Worm (Caenorhabditis elegans) whole organism, L3 larva: ENCODE measurements around the gene Y38E10A.35.
A peak's percentile ranks its signal among the peaks of the same experiment; 100 is the strongest.

ENCODE experiments used
- ZK546.5 ChIP-seq: sonication (generic microtip); optimal IDR thresholded peaks from 2 replicates; lab custom pipeline; 2017; ENCODE audit warnings: missing biosample characterization, missing genetic modification characterization
- ama-1 ChIP-seq: fragments of 150-350 bp; optimal IDR thresholded peaks from 2 replicates; lab custom pipeline; 2018
- ceh-28 ChIP-seq: fragments of 150-350 bp; optimal IDR thresholded peaks from 2 replicates; lab custom pipeline; 2014; ENCODE audit warnings: missing biosample characterization, missing genetic modification reagents, missing genetic modification characterization
- ceh-82 ChIP-seq: fragments of 150-350 bp; optimal IDR thresholded peaks from 2 replicates; lab custom pipeline; 2014; ENCODE audit warnings: missing biosample characterization, missing genetic modification characterization
- daf-12 ChIP-seq: fragments of 150-350 bp; optimal IDR thresholded peaks from 2 replicates; lab custom pipeline; 2014; ENCODE audit warnings: missing biosample characterization, missing genetic modification reagents, missing genetic modification characterization
- egl-5 ChIP-seq: fragments of 150-350 bp; optimal IDR thresholded peaks from 2 replicates; lab custom pipeline; 2017; ENCODE audit warnings: missing biosample characterization, missing genetic modification reagents, missing genetic modification characterization, inconsistent platforms
- elt-2 ChIP-seq: sonication (generic microtip); optimal IDR thresholded peaks from 2 replicates; lab custom pipeline; 2016; ENCODE audit warnings: missing genetic modification reagents, mild to moderate bottlenecking, missing genetic modification characterization, missing compliant biosample characterization
- elt-3 ChIP-seq, 3 experiments: fragments of 150-350 bp in 1 of 3; sonication (generic microtip) in 2 of 3; optimal IDR thresholded peaks; 2 replicates in 2 of 3; 4 replicates in 1 of 3; lab custom pipeline; 2014 to 2017; ENCODE audit warnings: missing biosample characterization in 3 of 3, missing genetic modification characterization in 3 of 3
- eor-1 ChIP-seq, 2 experiments: fragments of 150-350 bp; optimal IDR thresholded peaks; 2 replicates each; lab custom pipeline; 2014 to 2018; ENCODE audit warnings: missing biosample characterization in 2 of 2, missing genetic modification characterization in 2 of 2
- fkh-10 ChIP-seq: sonication (generic microtip); optimal IDR thresholded peaks from 2 replicates; lab custom pipeline; 2017; ENCODE audit warnings: missing biosample characterization, missing genetic modification reagents, missing genetic modification characterization
- fkh-2 ChIP-seq: fragments of 150-350 bp; optimal IDR thresholded peaks from 2 replicates; lab custom pipeline; 2014; ENCODE audit warnings: missing biosample characterization, missing genetic modification reagents, missing genetic modification characterization
- hmg-11 ChIP-seq: sonication (generic microtip); optimal IDR thresholded peaks from 2 replicates; lab custom pipeline; 2016; ENCODE audit warnings: missing genetic modification characterization, missing compliant biosample characterization
- jun-1 ChIP-seq: fragments of 150-350 bp; optimal IDR thresholded peaks from 2 replicates; lab custom pipeline; 2014; ENCODE audit warnings: missing biosample characterization, missing genetic modification reagents, missing genetic modification characterization
- lin-15B ChIP-seq: fragments of 150-350 bp; optimal IDR thresholded peaks from 2 replicates; lab custom pipeline; 2014; ENCODE audit warnings: missing biosample characterization, missing genetic modification characterization
- lin-39 ChIP-seq: fragments of 150-350 bp; optimal IDR thresholded peaks from 2 replicates; lab custom pipeline; 2018; ENCODE audit warnings: missing biosample characterization, missing genetic modification reagents, missing genetic modification characterization
- mdl-1 ChIP-seq: fragments of 150-350 bp; optimal IDR thresholded peaks from 2 replicates; lab custom pipeline; 2014; ENCODE audit warnings: missing biosample characterization, missing genetic modification characterization
- mml-1 ChIP-seq: fragments of 150-350 bp; sonication (generic microtip); optimal IDR thresholded peaks from 3 replicates; lab custom pipeline; 2014; ENCODE audit warnings: missing biosample characterization, missing genetic modification characterization
- nfya-1 ChIP-seq: sonication (generic microtip); optimal IDR thresholded peaks from 2 replicates; lab custom pipeline; 2017; ENCODE audit warnings: missing genetic modification characterization, mild to moderate bottlenecking, missing compliant biosample characterization, antibody characterized with exemption, moderate library complexity; ENCODE audit not compliant: insufficient read depth
- nhr-11 ChIP-seq: fragments of 150-350 bp; optimal IDR thresholded peaks from 2 replicates; lab custom pipeline; 2014; ENCODE audit warnings: missing biosample characterization, missing genetic modification characterization
- nhr-23 ChIP-seq: fragments of 150-350 bp; optimal IDR thresholded peaks from 2 replicates; lab custom pipeline; 2014; ENCODE audit warnings: missing biosample characterization, missing genetic modification reagents, missing genetic modification characterization
- nhr-25 ChIP-seq: sonication (generic microtip); optimal IDR thresholded peaks from 2 replicates; lab custom pipeline; 2017; ENCODE audit warnings: missing biosample characterization, missing genetic modification characterization
- nhr-43 ChIP-seq: sonication (generic microtip); optimal IDR thresholded peaks from 2 replicates; lab custom pipeline; 2016; ENCODE audit warnings: mild to moderate bottlenecking, missing genetic modification characterization, missing compliant biosample characterization; ENCODE audit not compliant: poor library complexity, severe bottlenecking
- nhr-76 ChIP-seq: fragments of 150-350 bp; sonication (generic microtip); optimal IDR thresholded peaks from 5 replicates; lab custom pipeline; 2014; ENCODE audit warnings: missing biosample characterization, missing genetic modification characterization
- pha-4 ChIP-seq: fragments of 150-350 bp; optimal IDR thresholded peaks from 2 replicates; lab custom pipeline; 2014; ENCODE audit warnings: missing biosample characterization, missing genetic modification reagents, missing genetic modification characterization
- pqm-1 ChIP-seq: fragments of 150-350 bp; optimal IDR thresholded peaks from 2 replicates; lab custom pipeline; 2017; ENCODE audit warnings: missing biosample characterization, missing genetic modification characterization, inconsistent platforms
- sea-2 ChIP-seq: fragments of 150-350 bp; sonication (generic microtip); optimal IDR thresholded peaks from 4 replicates; lab custom pipeline; 2014; ENCODE audit warnings: missing biosample characterization, missing genetic modification reagents, missing genetic modification characterization
- tbx-2 ChIP-seq: sonication (generic microtip); optimal IDR thresholded peaks from 2 replicates; lab custom pipeline; 2016; ENCODE audit warnings: mild to moderate bottlenecking, missing genetic modification characterization, missing compliant biosample characterization
- unc-39 ChIP-seq: sonication (generic microtip); optimal IDR thresholded peaks from 4 replicates; lab custom pipeline; 2017; ENCODE audit warnings: missing biosample characterization, missing genetic modification characterization
- unc-62 ChIP-seq: fragments of 150-350 bp; sonication (generic microtip); optimal IDR thresholded peaks from 4 replicates; lab custom pipeline; 2014; ENCODE audit warnings: missing biosample characterization, missing genetic modification reagents, missing genetic modification characterization
- ztf-11 ChIP-seq: fragments of 150-350 bp; optimal IDR thresholded peaks from 2 replicates; lab custom pipeline; 2014; ENCODE audit warnings: missing biosample characterization, missing genetic modification characterization

The Y38E10A.35 gene

ce11 chrII:12606108-12606507 is 33.4 kb upstream of the Y38E10A.35 start:
- TF ChIP-seq ceh-82 (tag; lab: Kevin White, UChicago) (no peak), unc-62 (GFP tag; lab: Kevin White, UChicago) (no peak), nhr-11 (no peak), elt-2 (tag; lab: Kevin White, UChicago) (no peak), nhr-23 (tag; lab: Kevin White, UChicago) (no peak), fkh-2 (tag; lab: Kevin White, UChicago) (no peak)

ce11 chrII:12603667-12604621 is 31.3 kb upstream of the Y38E10A.35 start, which contains the start of the genes ceh-100 and lips-15:
ceh-100 (minus strand) TSS chrII:12603680.
lips-15 (plus strand) TSS chrII:12604386.
- TF ChIP-seq ceh-28 (tag; lab: Kevin White, UChicago): peak; percentile 78
- TF ChIP-seq lin-39 (tag; lab: Kevin White, UChicago): no peak
- peak; percentile 37 for TF ChIP-seq egl-5 (tag; lab: Kevin White, UChicago)
- TF ChIP-seq nhr-23 (tag; lab: Kevin White, UChicago): peak; percentile 0
- TF ChIP-seq nhr-76 (tag; lab: Kevin White, UChicago): no peak
- TF ChIP-seq nhr-25 (tag; lab: Kevin White, UChicago): peak; percentile 56
- TF ChIP-seq lin-15B: peak; percentile 81
- TF ChIP-seq nfya-1 (tag; lab: Kevin White, UChicago): peak; percentile 46
- peak; percentile 23 for TF ChIP-seq pha-4
- TF ChIP-seq hmg-11 (tag; lab: Kevin White, UChicago): peak; percentile 43
- peak; percentile 5 for TF ChIP-seq elt-2 (tag; lab: Kevin White, UChicago)

- TF ChIP-seq pqm-1 (tag; lab: Kevin White, UChicago): peak; percentile 63
- peak; percentile 31 for TF ChIP-seq elt-2 (tag; lab: Kevin White, UChicago)
- TF ChIP-seq nhr-23 (tag; lab: Kevin White, UChicago): no peak
These were observed 8.3 kb upstream of the Y38E10A.35 start, which contains the start of gene clec-4 for ce11 chrII:12580952-12581351. clec-4 (minus strand) TSS chrII:12581113.

ce11 chrII:12577754-12578153 is 5.1 kb upstream of the Y38E10A.35 start, which contains the start of gene clec-8:
clec-8 (minus strand) TSS chrII:12578061.
- TF ChIP-seq ceh-28 (tag; lab: Kevin White, UChicago) (peak; percentile 27), elt-2 (tag; lab: Kevin White, UChicago) (peak; percentile 74), nhr-11 (no peak), pqm-1 (tag; lab: Kevin White, UChicago) (peak; percentile 74), fkh-10 (GFP tag; lab: Kevin White, UChicago) (no peak)
- TF ChIP-seq, all 47 proteins: peak for 3

ce11 chrII:12574668-12575067 is 2.0 kb upstream of the Y38E10A.35 start, which contains the start of gene Y38E10A.3:
Y38E10A.3 (minus strand) TSS chrII:12574768.
- TF ChIP-seq nhr-23 (tag; lab: Kevin White, UChicago) (no peak), mml-1 (tag; lab: Kevin White, UChicago) (no peak), fkh-2 (tag; lab: Kevin White, UChicago) (no peak), jun-1 (no peak), ama-1 (lab: Kevin White, UChicago) (no peak), sea-2 (GFP tag; lab: Kevin White, UChicago) (no peak), nhr-11 (no peak), tbx-2 (no peak), unc-39 (no peak), nhr-25 (tag; lab: Kevin White, UChicago) (no peak), ztf-11 (no peak), nfya-1 (tag; lab: Kevin White, UChicago) (no peak), fkh-10 (GFP tag; lab: Kevin White, UChicago) (no peak)

ce11 chrII:12573541-12573940 is 881 bp upstream of the Y38E10A.35 start, which contains the start of gene Y38E10A.2:
Y38E10A.2 (minus strand) TSS chrII:12573641.
- no peak for TF ChIP-seq daf-12 (tag; lab: Kevin White, UChicago)
- TF ChIP-seq pqm-1 (tag; lab: Kevin White, UChicago): no peak
- TF ChIP-seq mdl-1 (tag; lab: Kevin White, UChicago): no peak
- no peak for TF ChIP-seq sea-2 (GFP tag; lab: Kevin White, UChicago)
- TF ChIP-seq elt-2 (tag; lab: Kevin White, UChicago): no peak
- no peak for TF ChIP-seq ztf-11
- no peak for TF ChIP-seq nhr-25 (tag; lab: Kevin White, UChicago)
- TF ChIP-seq tbx-2: no peak
- TF ChIP-seq elt-3 (tag; optimal IDR thresholded peaks at IDR 0.05; lab: Kevin White, UChicago): no peak
- TF ChIP-seq lin-39 (tag; lab: Kevin White, UChicago): no peak
- TF ChIP-seq nhr-43 (tag; lab: Kevin White, UChicago): no peak
- TF ChIP-seq ZK546.5 (tag; lab: Kevin White, UChicago): no peak
- no peak for TF ChIP-seq ama-1 (lab: Kevin White, UChicago)
- no peak for TF ChIP-seq lin-15B
- no peak for TF ChIP-seq eor-1 (tag; optimal IDR thresholded peaks at IDR 0.05; lab: Kevin White, UChicago)
- TF ChIP-seq, all 47 proteins: peak for 0
